Worm (Caenorhabditis elegans) whole organism, young adult: ENCODE results near the gene eelo-2.

Source experiments
- B0019.2 ChIP-seq: fragments of 200-800 bp; sonication (Bioruptor generic); conservative IDR thresholded peaks from 2 replicates; pipeline ENCODE4 v1.3.6; 2022; ENCODE audit warnings: missing genetic modification reagents, missing genetic modification characterization, missing compliant biosample characterization
- B0035.1 ChIP-seq: sonication (generic microtip); optimal IDR thresholded peaks from 2 replicates; lab custom pipeline; 2016; ENCODE audit warnings: missing genetic modification characterization, mild to moderate bottlenecking, missing compliant biosample characterization, missing genotype, missing genetic modification reagents
- C06A6.2 ChIP-seq: fragments of 200-800 bp; sonication (Bioruptor generic); conservative IDR thresholded peaks from 2 replicates; pipeline ENCODE4 v1.3.6; 2022; ENCODE audit warnings: missing genetic modification characterization, missing compliant biosample characterization
- F10E7.11 ChIP-seq: sonication (generic microtip); optimal IDR thresholded peaks from 2 replicates; lab custom pipeline; 2017; ENCODE audit warnings: mild to moderate bottlenecking, missing genetic modification characterization, moderate library complexity, missing compliant biosample characterization
- F57C9.4 ChIP-seq: sonication (generic microtip); optimal IDR thresholded peaks from 2 replicates; lab custom pipeline; 2017; ENCODE audit warnings: mild to moderate bottlenecking, missing genetic modification characterization, missing compliant biosample characterization
- atf-7 ChIP-seq: sonication (generic microtip); optimal IDR thresholded peaks from 2 replicates; lab custom pipeline; 2017; ENCODE audit warnings: mild to moderate bottlenecking, missing genetic modification characterization, missing compliant biosample characterization
- athp-1 ChIP-seq: sonication (generic microtip); optimal IDR thresholded peaks from 2 replicates; lab custom pipeline; 2017; ENCODE audit warnings: mild to moderate bottlenecking, missing genetic modification characterization, missing compliant biosample characterization
- attf-6 ChIP-seq: fragments of 200-800 bp; sonication (Bioruptor generic); IDR thresholded peaks from 2 replicates; pipeline ENCODE4 v1.3.6; 2022; ENCODE audit warnings: missing genetic modification reagents, missing genetic modification characterization, missing compliant biosample characterization
- cebp-2 ChIP-seq: fragments of 200-800 bp; sonication (Bioruptor generic); IDR thresholded peaks from 2 replicates; pipeline ENCODE4 v1.3.6; 2022; ENCODE audit warnings: missing genetic modification characterization, missing compliant biosample characterization
- ceh-91 ChIP-seq: fragments of 200-800 bp; sonication (Bioruptor generic); IDR thresholded peaks from 2 replicates; pipeline ENCODE4 v1.3.6; 2022; ENCODE audit warnings: missing genetic modification reagents, missing genetic modification characterization, missing compliant biosample characterization
- dpff-1 ChIP-seq: sonication (generic microtip); optimal IDR thresholded peaks from 2 replicates; lab custom pipeline; 2017; ENCODE audit warnings: mild to moderate bottlenecking, missing genetic modification characterization, missing compliant biosample characterization
- dpl-1 ChIP-seq: fragments of 150-350 bp; optimal IDR thresholded peaks from 2 replicates; lab custom pipeline; 2014; ENCODE audit warnings: missing biosample characterization, missing genetic modification reagents, missing genetic modification characterization
- egl-44 ChIP-seq: fragments of 200-800 bp; sonication (Bioruptor generic); IDR thresholded peaks from 2 replicates; pipeline ENCODE4 v1.3.6; 2022; ENCODE audit warnings: missing genetic modification reagents, missing genetic modification characterization, missing compliant biosample characterization
- fkh-3 ChIP-seq: sonication (generic microtip); optimal IDR thresholded peaks from 2 replicates; lab custom pipeline; 2016; ENCODE audit warnings: mild to moderate bottlenecking, missing genetic modification characterization, missing compliant biosample characterization
- him-1 ChIP-seq: sonication (generic microtip); optimal IDR thresholded peaks from 2 replicates; lab custom pipeline; 2016; ENCODE audit warnings: missing genotype, missing genetic modification reagents, missing genetic modification characterization, missing compliant biosample characterization
- hlh-12 ChIP-seq: sonication (generic microtip); optimal IDR thresholded peaks from 2 replicates; lab custom pipeline; 2016; ENCODE audit warnings: missing genetic modification characterization, missing compliant biosample characterization
- hlh-26 ChIP-seq: fragments of 200-800 bp; sonication (Bioruptor generic); conservative IDR thresholded peaks from 2 replicates; pipeline ENCODE4 v1.3.6; 2022; ENCODE audit warnings: missing genetic modification reagents, missing genetic modification characterization, missing compliant biosample characterization
- hmg-1.2 ChIP-seq: fragments of 200-800 bp; sonication (Bioruptor generic); IDR thresholded peaks from 2 replicates; pipeline ENCODE4 v1.3.6; 2022; ENCODE audit warnings: missing genetic modification reagents, missing genetic modification characterization, missing compliant biosample characterization
- lin-40 ChIP-seq: sonication (generic microtip); optimal IDR thresholded peaks from 2 replicates; lab custom pipeline; 2016; ENCODE audit warnings: missing genetic modification characterization, mild to moderate bottlenecking, missing compliant biosample characterization, missing genotype, missing genetic modification reagents
- lin-54 ChIP-seq: fragments of 200-800 bp; sonication (Bioruptor generic); optimal IDR thresholded peaks from 2 replicates; lab custom pipeline; 2018; ENCODE audit warnings: mild to moderate bottlenecking, missing genetic modification characterization, missing compliant biosample characterization
- madf-8 ChIP-seq: fragments of 200-800 bp; sonication (Bioruptor generic); conservative IDR thresholded peaks from 2 replicates; pipeline ENCODE4 v1.3.6; 2022; ENCODE audit warnings: missing genetic modification reagents, missing genetic modification characterization, missing compliant biosample characterization
- nfya-1 ChIP-seq: sonication (generic microtip); optimal IDR thresholded peaks from 2 replicates; lab custom pipeline; 2017; ENCODE audit warnings: antibody characterized with exemption, missing compliant biosample characterization, missing genetic modification characterization, borderline replicate concordance; ENCODE audit not compliant: insufficient read depth
- nhr-27 ChIP-seq: fragments of 200-800 bp; sonication (Bioruptor generic); optimal IDR thresholded peaks from 2 replicates; lab custom pipeline; 2018; ENCODE audit warnings: mild to moderate bottlenecking, missing genetic modification characterization, moderate library complexity, missing compliant biosample characterization
- nhr-90 ChIP-seq: sonication (generic microtip); optimal IDR thresholded peaks from 2 replicates; lab custom pipeline; 2016; ENCODE audit warnings: missing genotype, mild to moderate bottlenecking, missing genetic modification characterization, missing compliant biosample characterization
- pha-4 ChIP-seq: fragments of 150-350 bp; sonication (generic microtip); optimal IDR thresholded peaks from 2 replicates; lab custom pipeline; 2014; ENCODE audit warnings: missing biosample characterization, missing genetic modification reagents, missing genetic modification characterization
- sea-2 ChIP-seq: fragments of 200-800 bp; sonication (Bioruptor generic); IDR thresholded peaks from 2 replicates; pipeline ENCODE4 v1.3.6; 2022; ENCODE audit warnings: missing genetic modification characterization, missing compliant biosample characterization
- snpc-1.1 ChIP-seq: sonication (generic microtip); optimal IDR thresholded peaks from 2 replicates; lab custom pipeline; 2017; ENCODE audit warnings: missing genetic modification characterization, mild to moderate bottlenecking, missing compliant biosample characterization, antibody characterized with exemption, moderate library complexity, missing genotype, missing genetic modification reagents; ENCODE audit not compliant: insufficient read depth
- snpc-3.4 ChIP-seq: sonication (generic microtip); optimal IDR thresholded peaks from 2 replicates; lab custom pipeline; 2017; ENCODE audit warnings: missing genetic modification characterization, mild to moderate bottlenecking, missing compliant biosample characterization, antibody characterized with exemption, moderate library complexity, missing genotype, missing genetic modification reagents
- sptf-2 ChIP-seq: fragments of 200-800 bp; sonication (Bioruptor generic); optimal IDR thresholded peaks from 2 replicates; lab custom pipeline; 2018; ENCODE audit warnings: mild to moderate bottlenecking, missing genetic modification characterization, missing compliant biosample characterization
- tbp1 ChIP-seq: fragments of 200-800 bp; sonication (Bioruptor generic); optimal IDR thresholded peaks from 2 replicates; lab custom pipeline; 2018; ENCODE audit warnings: mild to moderate bottlenecking, missing genetic modification characterization, missing compliant biosample characterization
- tlf-1 ChIP-seq: fragments of 200-800 bp; sonication (Bioruptor generic); optimal IDR thresholded peaks from 2 replicates; lab custom pipeline; 2018; ENCODE audit warnings: mild to moderate bottlenecking, missing genetic modification characterization, missing compliant biosample characterization
- xnd-1 ChIP-seq: sonication (generic microtip); optimal IDR thresholded peaks from 2 replicates; lab custom pipeline; 2016; ENCODE audit warnings: missing genotype, missing genetic modification reagents, missing genetic modification characterization, missing compliant biosample characterization
- ztf-18 ChIP-seq: sonication (generic microtip); optimal IDR thresholded peaks from 2 replicates; lab custom pipeline; 2016; ENCODE audit warnings: missing genotype, mild to moderate bottlenecking, missing genetic modification characterization, missing compliant biosample characterization
- ztf-22 ChIP-seq: fragments of 200-800 bp; sonication (Bioruptor generic); optimal IDR thresholded peaks from 2 replicates; lab custom pipeline; 2018; ENCODE audit warnings: mild to moderate bottlenecking, missing genetic modification characterization, moderate library complexity, missing compliant biosample characterization
- ztf-25 ChIP-seq: fragments of 200-800 bp; sonication (Bioruptor generic); IDR thresholded peaks from 2 replicates; pipeline ENCODE4 v1.3.6; 2022; ENCODE audit warnings: missing genetic modification reagents, missing genetic modification characterization, missing compliant biosample characterization
- ztf-28 ChIP-seq: fragments of 200-800 bp; sonication (Bioruptor generic); IDR thresholded peaks from 2 replicates; pipeline ENCODE4 v1.3.6; 2022; ENCODE audit warnings: missing genetic modification reagents, missing genetic modification characterization, missing compliant biosample characterization

The eelo-2 gene

DNA sequence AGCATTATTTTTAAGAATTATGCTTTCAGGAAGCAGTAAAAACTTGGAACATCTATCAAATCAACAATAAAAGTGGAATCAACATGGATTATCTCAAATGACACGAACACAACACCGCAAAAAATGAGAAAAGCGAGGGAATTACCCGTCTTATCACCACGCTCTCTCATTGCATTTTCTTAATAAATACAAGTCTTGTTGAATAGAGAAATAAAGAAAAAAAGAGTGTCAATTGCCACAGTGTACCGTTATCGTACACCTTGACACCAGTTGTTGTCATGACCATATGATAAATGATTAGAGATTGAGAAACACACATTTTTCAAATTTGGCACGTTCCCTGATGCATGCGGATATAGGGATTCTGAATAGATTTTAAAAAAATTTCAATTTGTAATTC is 13.8 kb downstream of the eelo-2 start (continued):
- TF ChIP-seq ceh-91 (GFP tag; lab: Robert Waterston, UW) (no peak), hmg-1.2 (GFP tag; lab: Robert Waterston, UW) (peak; percentile 32; the same call in 1 of the 2 replicates), lin-54 (GFP tag; lab: Kevin White, UChicago) (peak; percentile 9), ztf-25 (GFP tag; lab: Robert Waterston, UW) (no peak), attf-6 (GFP tag; lab: Robert Waterston, UW) (no peak), nhr-27 (tag; lab: Kevin White, UChicago) (no peak), B0035.1 (tag; lab: Kevin White, UChicago) (no peak), atf-7 (tag; lab: Kevin White, UChicago) (peak; percentile 3), xnd-1 (tag; lab: Kevin White, UChicago) (no peak), madf-8 (GFP tag; lab: Robert Waterston, UW) (no peak), lin-40 (tag; lab: Kevin White, UChicago) (peak; percentile 40), B0019.2 (GFP tag; lab: Robert Waterston, UW) (no peak), sea-2 (GFP tag; lab: Robert Waterston, UW) (no peak), F10E7.11 (tag; lab: Kevin White, UChicago) (no peak), hlh-12 (tag; lab: Kevin White, UChicago) (no peak), ztf-28 (GFP tag; lab: Robert Waterston, UW) (no peak), athp-1 (tag; lab: Kevin White, UChicago) (no peak), him-1 (no peak), ztf-22 (GFP tag; lab: Kevin White, UChicago) (peak; percentile 66), fkh-3 (no peak), dpl-1 (no peak), F57C9.4 (tag; lab: Kevin White, UChicago) (no peak), tbp1 (GFP tag; lab: Kevin White, UChicago) (peak; percentile 43), nfya-1 (tag; lab: Kevin White, UChicago) (no peak)

DNA sequence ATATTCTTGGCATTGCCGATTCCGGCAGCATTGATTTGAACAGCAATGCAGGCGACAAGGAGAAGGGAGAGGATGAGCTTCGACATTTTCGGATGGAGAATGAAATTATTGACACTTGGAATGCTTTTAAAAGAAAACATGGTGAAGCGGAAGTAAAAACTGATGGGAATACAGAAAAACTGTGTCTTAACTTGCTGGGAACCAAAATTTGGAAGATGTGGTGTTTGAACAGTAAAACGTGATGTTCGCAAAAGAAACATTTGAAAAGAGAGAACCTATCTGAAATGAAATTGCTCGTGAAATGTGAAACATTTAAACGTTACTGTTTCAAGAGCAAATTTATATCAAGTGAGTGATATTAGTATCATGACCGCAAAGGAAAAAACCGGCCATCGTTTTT is 14.8 kb downstream of the eelo-2 start, which contains the start of gene F26D10.13:
Gene F26D10.13, minus strand, starts transcription at position 101 of the 400 bp plus-strand sequence.
- TF ChIP-seq snpc-1.1 (tag; lab: Kevin White, UChicago) (no peak), dpff-1 (tag; lab: Kevin White, UChicago) (no peak), tlf-1 (GFP tag; lab: Kevin White, UChicago) (no peak), C06A6.2 (GFP tag; lab: Robert Waterston, UW) (no peak), pha-4 (tag; lab: Kevin White, UChicago) (no peak), B0035.1 (tag; lab: Kevin White, UChicago) (no peak), snpc-3.4 (no peak), athp-1 (tag; lab: Kevin White, UChicago) (no peak), ztf-18 (tag; lab: Kevin White, UChicago) (no peak), sptf-2 (GFP tag; lab: Kevin White, UChicago) (no peak), ztf-28 (GFP tag; lab: Robert Waterston, UW) (no peak), cebp-2 (GFP tag; lab: Robert Waterston, UW) (no peak), hlh-26 (GFP tag; lab: Robert Waterston, UW) (no peak), egl-44 (GFP tag; lab: Robert Waterston, UW) (no peak), F10E7.11 (tag; lab: Kevin White, UChicago) (no peak), nhr-90 (tag; lab: Kevin White, UChicago) (no peak), nfya-1 (tag; lab: Kevin White, UChicago) (no peak), F57C9.4 (tag; lab: Kevin White, UChicago) (no peak)
